Fruit fly (Drosophila melanogaster) whole organism, embryonic: ENCODE measurements around the gene CG16965.

Experiments used
- Abd-B ChIP-seq: fragments of 200-800 bp; sonication (Bioruptor generic); optimal IDR thresholded peaks from 2 replicates; lab custom pipeline; 2018; ENCODE audit warnings: missing biosample characterization, mild to moderate bottlenecking, missing genetic modification characterization, moderate library complexity
- Atf6 ChIP-seq: fragments of 200-800 bp; sonication (Bioruptor generic); IDR thresholded peaks from 2 replicates; pipeline ENCODE4 v1.3.6; 2022; ENCODE audit warnings: missing biosample characterization, missing genetic modification characterization
- Bteb2 ChIP-seq: fragments of 200-800 bp; sonication (Bioruptor generic); optimal IDR thresholded peaks from 2 replicates; lab custom pipeline; 2016; ENCODE audit warnings: missing biosample characterization, missing genetic modification characterization
- CG12219 ChIP-seq: fragments of 200-800 bp; sonication (Bioruptor generic); optimal IDR thresholded peaks from 3 replicates; lab custom pipeline; 2018; ENCODE audit warnings: missing biosample characterization, mild to moderate bottlenecking, missing genetic modification characterization
- CG12236 ChIP-seq: fragments of 200-800 bp; sonication (Bioruptor generic); optimal IDR thresholded peaks from 2 replicates; lab custom pipeline; 2016; ENCODE audit warnings: missing biosample characterization, missing genetic modification characterization
- CG12659 ChIP-seq: fragments of 200-800 bp; sonication (Bioruptor generic); optimal IDR thresholded peaks from 3 replicates; lab custom pipeline; 2017; ENCODE audit warnings: mild to moderate bottlenecking, missing biosample characterization, missing genetic modification reagents, missing genetic modification characterization
- CG15073 ChIP-seq: fragments of 200-800 bp; sonication (Bioruptor generic); optimal IDR thresholded peaks from 2 replicates; lab custom pipeline; 2016; ENCODE audit warnings: missing biosample characterization, missing genetic modification characterization
- CG16779 ChIP-seq: fragments of 200-800 bp; sonication (Bioruptor generic); IDR thresholded peaks from 2 replicates; pipeline ENCODE4 v1.3.6; 2022; ENCODE audit warnings: missing biosample characterization, missing genetic modification characterization
- CG2116 ChIP-seq: fragments of 200-800 bp; sonication (Bioruptor generic); optimal IDR thresholded peaks from 3 replicates; lab custom pipeline; 2018; ENCODE audit warnings: missing biosample characterization, mild to moderate bottlenecking, missing genetic modification characterization
- CG2875 ChIP-seq: fragments of 200-800 bp; sonication (Bioruptor generic); optimal IDR thresholded peaks from 2 replicates; lab custom pipeline; 2017; ENCODE audit warnings: missing biosample characterization, mild to moderate bottlenecking, missing genetic modification characterization, missing genetic modification reagents
- CG31441 ChIP-seq: fragments of 200-800 bp; sonication (Bioruptor generic); IDR thresholded peaks from 2 replicates; pipeline ENCODE4 v1.3.6; 2022; ENCODE audit warnings: missing biosample characterization, missing genetic modification characterization
- CG3726 ChIP-seq: fragments of 200-800 bp; sonication (Bioruptor generic); IDR thresholded peaks from 3 replicates; pipeline ENCODE4, ENCODE4 v1.3.6; 2022; ENCODE audit warnings: missing biosample characterization, missing genetic modification characterization
- CG4820 ChIP-seq: fragments of 200-800 bp; sonication (Bioruptor generic); optimal IDR thresholded peaks from 3 replicates; lab custom pipeline; 2016; ENCODE audit warnings: missing biosample characterization, missing genetic modification characterization
- CG6254 ChIP-seq: fragments of 200-800 bp; sonication (Bioruptor generic); optimal IDR thresholded peaks from 3 replicates; lab custom pipeline; 2017; ENCODE audit warnings: mild to moderate bottlenecking, missing biosample characterization, missing genetic modification reagents, missing genetic modification characterization
- CG8290 ChIP-seq, 3 experiments: fragments of 200-800 bp; sonication (Bioruptor generic); optimal IDR thresholded peaks; 2 replicates each; lab custom pipeline; 2016 to 2019; ENCODE audit warnings: missing biosample characterization in 3 of 3, missing genetic modification characterization in 3 of 3, mild to moderate bottlenecking in 2 of 3, moderate library complexity in 1 of 3
- Chrac-16 ChIP-seq: fragments of 200-800 bp; sonication (Bioruptor generic); optimal IDR thresholded peaks from 3 replicates; lab custom pipeline; 2016; ENCODE audit warnings: missing biosample characterization, missing genetic modification characterization
- CkIIα-i1 ChIP-seq: fragments of 200-800 bp; sonication (Bioruptor generic); IDR thresholded peaks from 2 replicates; pipeline ENCODE4 v1.3.6; 2022; ENCODE audit warnings: missing biosample characterization, missing genetic modification characterization
- Dek ChIP-seq: fragments of 200-800 bp; sonication (Bioruptor generic); optimal IDR thresholded peaks from 3 replicates; lab custom pipeline; 2019; ENCODE audit warnings: missing biosample characterization, mild to moderate bottlenecking, missing genetic modification characterization, moderate library complexity
- Dp ChIP-seq: fragments of 200-800 bp; sonication (Bioruptor generic); optimal IDR thresholded peaks from 2 replicates; lab custom pipeline; 2018; ENCODE audit warnings: missing biosample characterization, mild to moderate bottlenecking, missing genetic modification characterization, moderate library complexity
- Elba2 ChIP-seq: fragments of 200-800 bp; sonication (Bioruptor generic); optimal IDR thresholded peaks from 3 replicates; lab custom pipeline; 2016; ENCODE audit warnings: missing biosample characterization, missing genetic modification characterization
- HmgD ChIP-seq: fragments of 200-800 bp; sonication (Bioruptor generic); optimal IDR thresholded peaks from 3 replicates; lab custom pipeline; 2016; ENCODE audit warnings: missing biosample characterization, missing genetic modification characterization
- MTF-1 ChIP-seq: fragments of 200-800 bp; sonication (Bioruptor generic); optimal IDR thresholded peaks from 2 replicates; lab custom pipeline; 2018; ENCODE audit warnings: missing biosample characterization, mild to moderate bottlenecking, missing genetic modification characterization, borderline replicate concordance
- Meics ChIP-seq: fragments of 200-800 bp; sonication (Bioruptor generic); optimal IDR thresholded peaks from 2 replicates; lab custom pipeline; 2017; ENCODE audit warnings: missing biosample characterization, mild to moderate bottlenecking, missing genetic modification characterization
- Pdp1 ChIP-seq, 2 experiments: fragments of 200-800 bp; sonication (Bioruptor generic); optimal IDR thresholded peaks; 3 replicates each; lab custom pipeline; 2016; ENCODE audit warnings: missing biosample characterization in 2 of 2, missing genetic modification characterization in 2 of 2, mild to moderate bottlenecking in 1 of 2, moderate library complexity in 1 of 2
- Ptx1 ChIP-seq: fragments of 200-800 bp; sonication (Bioruptor generic); IDR thresholded peaks from 2 replicates; pipeline ENCODE4 v1.3.6; 2022; ENCODE audit warnings: missing biosample characterization, missing genetic modification characterization
- Rfx ChIP-seq: fragments of 200-800 bp; sonication (Bioruptor generic); IDR thresholded peaks from 2 replicates; pipeline ENCODE4 v1.3.6; 2022; ENCODE audit warnings: missing biosample characterization, missing genetic modification characterization
- al ChIP-seq: fragments of 200-800 bp; sonication (Bioruptor generic); IDR thresholded peaks from 2 replicates; pipeline ENCODE4 v1.3.6; 2022; ENCODE audit warnings: missing biosample characterization, missing genetic modification characterization
- aop ChIP-seq: fragments of 200-800 bp; sonication (Bioruptor generic); IDR thresholded peaks from 2 replicates; pipeline ENCODE4 v1.3.6; 2022; ENCODE audit warnings: missing biosample characterization, missing genetic modification characterization
- corto ChIP-seq: fragments of 200-800 bp; sonication (Bioruptor generic); optimal IDR thresholded peaks from 2 replicates; lab custom pipeline; 2016; ENCODE audit warnings: missing biosample characterization, mild to moderate bottlenecking, missing genetic modification characterization, moderate library complexity
- crol ChIP-seq: fragments of 200-800 bp; sonication (Bioruptor generic); IDR thresholded peaks from 2 replicates; pipeline ENCODE4 v1.3.6; 2022; ENCODE audit warnings: missing biosample characterization, missing genetic modification characterization
- fd64A ChIP-seq: fragments of 200-800 bp; sonication (Bioruptor generic); optimal IDR thresholded peaks from 3 replicates; lab custom pipeline; 2018; ENCODE audit warnings: missing biosample characterization, mild to moderate bottlenecking, missing genetic modification characterization
- fd96Cb ChIP-seq: fragments of 200-800 bp; sonication (Bioruptor generic); optimal IDR thresholded peaks from 2 replicates; lab custom pipeline; 2018; ENCODE audit warnings: missing biosample characterization, mild to moderate bottlenecking, missing genetic modification characterization, moderate library complexity
- insv ChIP-seq, 2 experiments: fragments of 200-800 bp; sonication (Bioruptor generic); optimal IDR thresholded peaks; 3 replicates each; lab custom pipeline; 2016 to 2018; ENCODE audit warnings: missing biosample characterization in 2 of 2, missing genetic modification characterization in 2 of 2
- ken ChIP-seq: fragments of 200-800 bp; sonication (Bioruptor generic); IDR thresholded peaks from 3 replicates; pipeline ENCODE4 v1.3.6; 2022; ENCODE audit warnings: missing biosample characterization, missing genetic modification characterization
- lmd ChIP-seq: fragments of 200-800 bp; sonication (Bioruptor generic); IDR thresholded peaks from 2 replicates; pipeline ENCODE4 v1.3.6; 2022; ENCODE audit warnings: missing biosample characterization, missing genetic modification characterization
- lola ChIP-seq, 3 experiments: fragments of >200 bp in 2 of 3; fragments of 200-800 bp in 1 of 3; sonication (Bioruptor generic) in 1 of 3; optimal IDR thresholded peaks; 2 replicates each; lab custom pipeline; 2017 to 2019; ENCODE audit warnings: missing biosample characterization in 3 of 3, missing genetic modification characterization in 3 of 3, mild to moderate bottlenecking in 1 of 3, moderate library complexity in 1 of 3
- nau ChIP-seq: fragments of 200-800 bp; sonication (Bioruptor generic); optimal IDR thresholded peaks from 3 replicates; lab custom pipeline; 2017; ENCODE audit warnings: missing biosample characterization, mild to moderate bottlenecking, missing genetic modification characterization, missing genetic modification reagents
- odd ChIP-seq: fragments of 200-800 bp; sonication (Bioruptor generic); optimal IDR thresholded peaks from 2 replicates; lab custom pipeline; 2017; ENCODE audit warnings: missing biosample characterization, mild to moderate bottlenecking, missing genetic modification characterization
- pan ChIP-seq, 4 experiments: fragments of >200 bp in 3 of 4; fragments of 200-800 bp in 1 of 4; sonication (Bioruptor generic) in 1 of 4; optimal IDR thresholded peaks in 3 of 4; IDR thresholded peaks in 1 of 4; 2 replicates each; pipeline versions ENCODE4 v1.3.6 to Lab custom; 2017 to 2022; ENCODE audit warnings: missing biosample characterization in 2 of 4, missing genetic modification characterization in 2 of 4, mixed read lengths in 1 of 4
- ro ChIP-seq: fragments of 200-800 bp; sonication (Bioruptor generic); IDR thresholded peaks from 2 replicates; pipeline ENCODE4 v1.3.6; 2022; ENCODE audit warnings: missing biosample characterization, missing genetic modification characterization
- salm ChIP-seq: fragments of 200-800 bp; sonication (Bioruptor generic); optimal IDR thresholded peaks from 2 replicates; lab custom pipeline; 2018; ENCODE audit warnings: missing biosample characterization, mild to moderate bottlenecking, missing genetic modification characterization
- sug ChIP-seq: fragments of 200-800 bp; optimal IDR thresholded peaks from 2 replicates; lab custom pipeline; 2019; ENCODE audit warnings: missing biosample characterization, mild to moderate bottlenecking, missing genetic modification characterization, moderate library complexity
- tup ChIP-seq: fragments of 200-800 bp; sonication (Bioruptor generic); optimal IDR thresholded peaks from 2 replicates; lab custom pipeline; 2016; ENCODE audit warnings: missing biosample characterization, mild to moderate bottlenecking, missing genetic modification characterization, moderate library complexity
- unpg ChIP-seq: fragments of 200-800 bp; sonication (Bioruptor generic); optimal IDR thresholded peaks from 3 replicates; lab custom pipeline; 2018; ENCODE audit warnings: missing biosample characterization, mild to moderate bottlenecking, missing genetic modification characterization, moderate library complexity
- vfl ChIP-seq: fragments of 200-800 bp; sonication (Bioruptor generic); optimal IDR thresholded peaks from 2 replicates; lab custom pipeline; 2016; ENCODE audit warnings: missing biosample characterization, missing genetic modification characterization
- zfh2 ChIP-seq: fragments of 200-800 bp; sonication (Bioruptor generic); optimal IDR thresholded peaks from 2 replicates; lab custom pipeline; 2016; ENCODE audit warnings: missing biosample characterization, missing genetic modification characterization

The CG16965 gene

DNA sequence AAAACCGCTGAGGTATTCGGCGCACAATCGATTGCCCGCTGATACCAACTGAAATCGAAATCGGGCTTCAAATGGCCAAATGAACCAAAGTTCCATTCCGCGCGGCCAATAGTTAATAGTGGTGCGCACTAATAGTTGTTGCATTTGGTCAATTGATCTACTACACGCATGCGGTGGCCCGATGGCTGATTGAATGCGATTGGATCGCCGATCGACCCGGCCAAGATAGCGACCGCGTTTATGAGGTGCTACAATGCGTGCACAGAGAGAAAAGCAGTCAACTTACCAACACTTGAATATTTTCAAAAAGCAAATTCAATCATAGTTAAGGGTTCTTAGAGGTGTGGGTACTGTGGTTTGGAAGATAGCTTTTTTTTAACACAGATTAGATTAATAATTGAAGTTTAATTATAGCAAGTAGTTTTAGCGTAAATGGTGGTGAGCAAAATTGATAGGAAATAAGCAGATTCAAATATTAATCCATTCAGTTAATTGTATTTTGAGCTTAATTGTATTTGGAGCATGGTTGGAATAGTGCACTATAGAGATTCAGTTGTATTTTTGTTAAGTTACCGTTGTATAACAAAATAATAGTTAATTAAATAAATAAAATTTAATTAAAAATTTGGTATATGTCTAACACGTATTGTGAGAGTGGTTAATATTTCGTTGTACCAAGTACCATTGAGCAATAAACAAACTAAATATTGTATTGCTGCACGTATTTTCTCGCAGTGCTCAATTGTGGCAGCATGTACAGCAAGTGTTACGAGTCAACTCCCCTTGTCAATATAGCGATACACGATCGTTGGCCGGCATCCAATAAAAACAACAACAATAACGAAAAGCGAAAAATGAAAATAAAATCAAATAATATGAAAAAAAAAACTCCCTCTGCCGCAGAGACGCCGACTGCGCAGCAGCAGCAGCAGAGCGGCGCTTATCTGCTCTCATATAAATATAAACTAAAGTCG is 45.4 kb downstream of the CG16965 start (continued):
- TF ChIP-seq al (no peak), fd64A (GFP tag; lab: Kevin White, UChicago) (no peak), Abd-B (GFP tag; lab: Kevin White, UChicago) (peak; percentile 29), lola (GFP tag; optimal IDR thresholded peaks at IDR 0.05; lab: Kevin White, UChicago) (peak in 1 of 3 experiments; percentile 75), CG6254 (GFP tag; lab: Kevin White, UChicago) (peak; percentile 11), odd (GFP tag; lab: Kevin White, UChicago) (peak; percentile 53), CG12659 (GFP tag; lab: Kevin White, UChicago) (peak; percentile 68), pan (optimal IDR thresholded peaks at IDR 0.05; lab: Kevin White, UChicago) (no peak), pan (GFP tag; optimal IDR thresholded peaks at IDR 0.05 in 1 of 2, IDR thresholded peaks at IDR 0.05 in 1 of 2) (peak in 1 of 2 experiments; percentile 43), Elba2 (GFP tag; lab: Kevin White, UChicago) (no peak), CG12219 (GFP tag; lab: Kevin White, UChicago) (no peak), vfl (no peak), salm (tag; lab: Kevin White, UChicago) (no peak), fd96Cb (tag; lab: Kevin White, UChicago) (peak; percentile 57), CG2116 (GFP tag; lab: Kevin White, UChicago) (peak; percentile 30), HmgD (GFP tag; lab: Kevin White, UChicago) (no peak), Chrac-16 (peak; percentile 56), aop (GFP tag; lab: Robert Waterston, UW) (no peak), insv (GFP tag; optimal IDR thresholded peaks at IDR 0.05; lab: Kevin White, UChicago) (no peak), CG15073 (GFP tag; lab: Kevin White, UChicago) (peak; percentile 28), MTF-1 (GFP tag; lab: Kevin White, UChicago) (no peak), Meics (GFP tag; lab: Kevin White, UChicago) (peak; percentile 68), zfh2 (no peak), Rfx (GFP tag; lab: Robert Waterston, UW) (peak; percentile 55), CG31441 (GFP tag; lab: Robert Waterston, UW) (peak; percentile 67), CG12236 (GFP tag; lab: Kevin White, UChicago) (no peak), CG3726 (0 out of 3 replicates have a peak, but pooled peaks have one; percentile 47), nau (GFP tag; lab: Kevin White, UChicago) (no peak), Ptx1 (GFP tag; lab: Robert Waterston, UW) (peak; percentile 57), Atf6 (GFP tag; lab: Robert Waterston, UW) (0 out of 2 replicates have a peak, but pooled peaks have one; percentile 7), Dp (GFP tag; lab: Kevin White, UChicago) (peak; percentile 3), tup (no peak), Bteb2 (peak; percentile 10), ken (peak; percentile 55; the same call in 2 of the 3 replicates), lmd (GFP tag; lab: Robert Waterston, UW) (peak; percentile 62), unpg (GFP tag; lab: Kevin White, UChicago) (peak; percentile 47), CG8290 (GFP tag; optimal IDR thresholded peaks at IDR 0.05; lab: Kevin White, UChicago) (no peak), CG8290 (tag; optimal IDR thresholded peaks at IDR 0.05; lab: Kevin White, UChicago) (peak in 1 of 2 experiments; percentile 69), CkIIα-i1 (no peak), Dek (tag; lab: Kevin White, UChicago) (peak; percentile 7), ro (GFP tag; lab: Robert Waterston, UW) (no peak), CG4820 (GFP tag; lab: Kevin White, UChicago) (peak; percentile 35), crol (GFP tag; lab: Robert Waterston, UW) (peak; percentile 31; the same call in 1 of the 2 replicates), Pdp1 (GFP tag; optimal IDR thresholded peaks at IDR 0.05; lab: Kevin White, UChicago) (peak in 1 of 2 experiments; percentile 37), CG16779 (GFP tag; lab: Robert Waterston, UW) (no peak), corto (GFP tag; lab: Kevin White, UChicago) (peak; percentile 22), CG2875 (GFP tag; lab: Kevin White, UChicago) (no peak), sug (tag; lab: Kevin White, UChicago) (peak; percentile 11)
